Fruit fly (Drosophila melanogaster): ENCODE results near the gene Vps33B.
A peak's percentile ranks its signal among the peaks of the same experiment; 100 is the strongest.

Vps33B gene

dm6 chr3R:25490375-25490774 lies 17.1 kb downstream of the Vps33B start (continued):
- no peak for TF ChIP-seq Tbp (GFP tag; optimal IDR thresholded peaks at IDR 0.05)
- TF ChIP-seq fru (optimal IDR thresholded peaks at IDR 0.05), result no peak
- peak; percentile 39 for TF ChIP-seq Oli (tag; optimal IDR thresholded peaks at IDR 0.05)
- TF ChIP-seq nerfin-2 (GFP tag; IDR thresholded peaks at IDR 0.05; ENCODE audit: partially characterized antibody), result no peak
- peak; percentile 41 for TF ChIP-seq Ada2b (GFP tag; IDR thresholded peaks at IDR 0.05)
- TF ChIP-seq CG14014 (GFP tag; IDR thresholded peaks at IDR 0.05), result no peak
- TF ChIP-seq sima (GFP tag; optimal IDR thresholded peaks at IDR 0.05), result no peak
- TF ChIP-seq lilli (GFP tag; optimal IDR thresholded peaks at IDR 0.05), result no peak
- TF ChIP-seq bsh (GFP tag; optimal IDR thresholded peaks at IDR 0.05), result peak in 1 of 2 experiments; percentile 40
- TF ChIP-seq bbx (GFP tag; IDR thresholded peaks at IDR 0.05; ENCODE audit: partially characterized antibody), result no peak
- no peak for TF ChIP-seq Adf1 (GFP tag; IDR thresholded peaks at IDR 0.05)
- TF ChIP-seq Pdp1 (GFP tag; optimal IDR thresholded peaks at IDR 0.05), result peak in 1 of 2 experiments; percentile 22
- TF ChIP-seq mam (GFP tag; optimal IDR thresholded peaks at IDR 0.05), result no peak
- peak; percentile 14 for TF ChIP-seq Xbp1 (GFP tag; optimal IDR thresholded peaks at IDR 0.05)
- peak; percentile 35 for TF ChIP-seq esg (GFP tag; conservative IDR thresholded peaks at IDR 0.05)
- TF ChIP-seq CG7928 (GFP tag; optimal IDR thresholded peaks at IDR 0.05), result no peak
- TF ChIP-seq CG2889 (GFP tag; IDR thresholded peaks at IDR 0.05), result no peak
- no peak for TF ChIP-seq CG12104 (GFP tag; optimal IDR thresholded peaks at IDR 0.05)
- no peak for TF ChIP-seq Opbp (GFP tag; IDR thresholded peaks at IDR 0.05; ENCODE audit: partially characterized antibody)
- TF ChIP-seq CG9932 (GFP tag; IDR thresholded peaks at IDR 0.05), result peak; percentile 3; the same call in 1 of the 2 replicates
- no peak for TF ChIP-seq CG2678 (tag; optimal IDR thresholded peaks at IDR 0.05)
- TF ChIP-seq D19B (GFP tag; optimal IDR thresholded peaks at IDR 0.05), result peak; percentile 88
- peak; percentile 36 for TF ChIP-seq dmrt99B (tag; optimal IDR thresholded peaks at IDR 0.05)
- no peak for TF ChIP-seq CG5953 (GFP tag; IDR thresholded peaks at IDR 0.05)
- peak; percentile 24 for TF ChIP-seq Camta (GFP tag; optimal IDR thresholded peaks at IDR 0.05)
- TF ChIP-seq CG30020 (tag; optimal IDR thresholded peaks at IDR 0.05), result no peak
- TF ChIP-seq org-1 (GFP tag; optimal IDR thresholded peaks at IDR 0.05), result no peak
- TF ChIP-seq CG6689 (GFP tag; IDR thresholded peaks at IDR 0.05), result peak; percentile 52
- TF ChIP-seq CG17568 (GFP tag; optimal IDR thresholded peaks at IDR 0.05), result no peak
- TF ChIP-seq CG6791 (GFP tag; IDR thresholded peaks at IDR 0.05; ENCODE audit: partially characterized antibody), result no peak
- TF ChIP-seq lab (GFP tag; optimal IDR thresholded peaks at IDR 0.05), result no peak
- TF ChIP-seq Rx (GFP tag; IDR thresholded peaks at IDR 0.05), result 0 out of 2 replicates have a peak, but pooled peaks have one; percentile 24
- no peak for TF ChIP-seq Optix (GFP tag; IDR thresholded peaks at IDR 0.05)
- TF ChIP-seq Nf-YC (tag; optimal IDR thresholded peaks at IDR 0.05), result peak; percentile 86
- peak; percentile 50 for TF ChIP-seq CG11696 (GFP tag; IDR thresholded peaks at IDR 0.05)
- no peak for TF ChIP-seq Dp (GFP tag; optimal IDR thresholded peaks at IDR 0.05)
- TF ChIP-seq stc (GFP tag; IDR thresholded peaks at IDR 0.05), result peak; percentile 55
- TF ChIP-seq Hmr (GFP tag; optimal IDR thresholded peaks at IDR 0.05), result no peak
- TF ChIP-seq NFAT (GFP tag; IDR thresholded peaks at IDR 0.05), result no peak
- TF ChIP-seq CG15479 (GFP tag; optimal IDR thresholded peaks at IDR 0.05), result no peak
- no peak for TF ChIP-seq prd (optimal IDR thresholded peaks at IDR 0.05)
- peak; percentile 4; the same call in 2 of the 3 replicates for TF ChIP-seq prd (GFP tag; IDR thresholded peaks at IDR 0.05)
- no peak for TF ChIP-seq CG1647 (GFP tag; optimal IDR thresholded peaks at IDR 0.05)
- TF ChIP-seq Xrp1 (GFP tag; IDR thresholded peaks at IDR 0.05), result peak; percentile 47
- no peak for TF ChIP-seq pnt (GFP tag; optimal IDR thresholded peaks at IDR 0.05)
- no peak for TF ChIP-seq gro (GFP tag; optimal IDR thresholded peaks at IDR 0.05)
- no peak for TF ChIP-seq hth (optimal IDR thresholded peaks at IDR 0.05)
- TF ChIP-seq Dbx (GFP tag; IDR thresholded peaks at IDR 0.05), result no peak
- TF ChIP-seq CG11093 (GFP tag; IDR thresholded peaks at IDR 0.05), result no peak
- no peak for TF ChIP-seq jumu (GFP tag; optimal IDR thresholded peaks at IDR 0.05)
- TF ChIP-seq CG11456 (GFP tag; IDR thresholded peaks at IDR 0.05), result 0 out of 3 replicates have a peak, but pooled peaks have one; percentile 4
- peak; percentile 24 for TF ChIP-seq Meics (GFP tag; optimal IDR thresholded peaks at IDR 0.05)
